Fruit fly (Drosophila melanogaster): ENCODE measurements around the gene Dhc36C.

Dhc36C gene

dm6 chr2L:17485457-17485856 is 15.7 kb upstream of the Dhc36C start, which contains the start of the genes CG43221 and CG43645:
Gene CG43221 (plus strand): TSS chr2L:17485757.
Gene CG43645 (plus strand): TSS chr2L:17485757.
- TF ChIP-seq Crg-1 (GFP tag; optimal IDR thresholded peaks at IDR 0.05) (no peak), cic (GFP tag; optimal IDR thresholded peaks at IDR 0.05) (no peak), pad (GFP tag; optimal IDR thresholded peaks at IDR 0.05) (no peak), Hr96 (GFP tag; optimal IDR thresholded peaks at IDR 0.05) (no peak), Clk (GFP tag; optimal IDR thresholded peaks at IDR 0.05) (no peak), toe (GFP tag; optimal IDR thresholded peaks at IDR 0.05) (no peak), ovo (GFP tag; optimal IDR thresholded peaks at IDR 0.05) (no peak), CG33017 (tag; optimal IDR thresholded peaks at IDR 0.05) (no peak), CG12768 (GFP tag; optimal IDR thresholded peaks at IDR 0.05) (no peak), CG7045 (GFP tag; optimal IDR thresholded peaks at IDR 0.05) (no peak), CG5204 (GFP tag; optimal IDR thresholded peaks at IDR 0.05) (no peak), CG14711 (tag; optimal IDR thresholded peaks at IDR 0.05) (no peak), bab1 (GFP tag; optimal IDR thresholded peaks at IDR 0.05) (no peak)

- TF ChIP-seq pad (GFP tag; optimal IDR thresholded peaks at IDR 0.05): no peak
Measured at dm6 chr2L:17486264-17486663, 14.9 kb upstream of the Dhc36C start, which contains the start of gene CG43220. Gene CG43220 (plus strand): TSS chr2L:17486564.

- TF ChIP-seq Mnt (GFP tag; optimal IDR thresholded peaks at IDR 0.05): no peak
- no peak for TF ChIP-seq Crg-1 (GFP tag; optimal IDR thresholded peaks at IDR 0.05)
- TF ChIP-seq CG14711 (tag; optimal IDR thresholded peaks at IDR 0.05): no peak
- no peak for TF ChIP-seq kay (GFP tag; ENCODE audit: borderline replicate concordance)
- no peak for TF ChIP-seq CG33017 (tag; optimal IDR thresholded peaks at IDR 0.05)
- TF ChIP-seq Hr96 (GFP tag; optimal IDR thresholded peaks at IDR 0.05): no peak
Measured at dm6 chr2L:17492680-17493079, 8.5 kb upstream of the Dhc36C start.

- TF ChIP-seq CG11617 (GFP tag; optimal IDR thresholded peaks at IDR 0.05) (no peak), kay (GFP tag; ENCODE audit: borderline replicate concordance) (no peak), pad (GFP tag; optimal IDR thresholded peaks at IDR 0.05) (no peak), CG7101 (tag; optimal IDR thresholded peaks at IDR 0.05) (no peak), tj (GFP tag; optimal IDR thresholded peaks at IDR 0.05) (no peak), cnc (optimal IDR thresholded peaks at IDR 0.05) (no peak), CG33017 (tag; optimal IDR thresholded peaks at IDR 0.05) (no peak), bab1 (GFP tag; optimal IDR thresholded peaks at IDR 0.05) (no peak), CG5204 (GFP tag; optimal IDR thresholded peaks at IDR 0.05) (no peak), ovo (GFP tag; optimal IDR thresholded peaks at IDR 0.05) (no peak), toe (GFP tag; optimal IDR thresholded peaks at IDR 0.05) (no peak)
Measured at dm6 chr2L:17495759-17496158, 5.4 kb upstream of the Dhc36C start.

dm6 chr2L:17497108-17497507 is 4.1 kb upstream of the Dhc36C start, which contains the start of gene qua:
Gene qua (minus strand): TSS chr2L:17497208.
- no peak for TF ChIP-seq CG14711 (tag; optimal IDR thresholded peaks at IDR 0.05)
- TF ChIP-seq CG33017 (tag; optimal IDR thresholded peaks at IDR 0.05): no peak
- no peak for TF ChIP-seq pad (GFP tag; optimal IDR thresholded peaks at IDR 0.05)
- TF ChIP-seq Clk (GFP tag; optimal IDR thresholded peaks at IDR 0.05): no peak
- TF ChIP-seq cnc (optimal IDR thresholded peaks at IDR 0.05): no peak
- TF ChIP-seq ovo (GFP tag; optimal IDR thresholded peaks at IDR 0.05): no peak
- TF ChIP-seq cic (GFP tag; optimal IDR thresholded peaks at IDR 0.05): no peak
- no peak for TF ChIP-seq tj (GFP tag; optimal IDR thresholded peaks at IDR 0.05)
- no peak for TF ChIP-seq Crg-1 (GFP tag; optimal IDR thresholded peaks at IDR 0.05)
- no peak for TF ChIP-seq CG12768 (GFP tag; optimal IDR thresholded peaks at IDR 0.05)
- TF ChIP-seq CG7101 (tag; optimal IDR thresholded peaks at IDR 0.05): no peak
- TF ChIP-seq CG1620 (GFP tag; optimal IDR thresholded peaks at IDR 0.05): no peak
- no peak for TF ChIP-seq CG11617 (GFP tag; optimal IDR thresholded peaks at IDR 0.05)
- TF ChIP-seq toe (GFP tag; optimal IDR thresholded peaks at IDR 0.05): no peak

dm6 chr2L:17498721-17499120 is 2.5 kb upstream of the Dhc36C start, which contains the start of gene CG15142:
Gene CG15142 (minus strand): TSS chr2L:17498821.
- TF ChIP-seq Mnt (GFP tag; optimal IDR thresholded peaks at IDR 0.05): no peak
- no peak for TF ChIP-seq CG12768 (GFP tag; optimal IDR thresholded peaks at IDR 0.05)
- no peak for TF ChIP-seq cnc (optimal IDR thresholded peaks at IDR 0.05)
- no peak for TF ChIP-seq kay (GFP tag; ENCODE audit: borderline replicate concordance)
- TF ChIP-seq CG7045 (GFP tag; optimal IDR thresholded peaks at IDR 0.05): no peak
- TF ChIP-seq ovo (GFP tag; optimal IDR thresholded peaks at IDR 0.05): no peak
- no peak for TF ChIP-seq CG7101 (tag; optimal IDR thresholded peaks at IDR 0.05)
- TF ChIP-seq CG14711 (tag; optimal IDR thresholded peaks at IDR 0.05): no peak
- no peak for TF ChIP-seq CG5204 (GFP tag; optimal IDR thresholded peaks at IDR 0.05)

dm6 chr2L:17514090-17514715 is 13.0 kb downstream of the Dhc36C start:
- TF ChIP-seq cnc (optimal IDR thresholded peaks at IDR 0.05) (no peak), Crg-1 (GFP tag; optimal IDR thresholded peaks at IDR 0.05) (no peak), pad (GFP tag; optimal IDR thresholded peaks at IDR 0.05) (no peak), CG33017 (tag; optimal IDR thresholded peaks at IDR 0.05) (no peak), ovo (GFP tag; optimal IDR thresholded peaks at IDR 0.05) (no peak), CG14711 (tag; optimal IDR thresholded peaks at IDR 0.05) (no peak), Hr96 (GFP tag; optimal IDR thresholded peaks at IDR 0.05) (no peak), CG1620 (GFP tag; optimal IDR thresholded peaks at IDR 0.05) (no peak), Mnt (GFP tag; optimal IDR thresholded peaks at IDR 0.05) (no peak), tj (GFP tag; optimal IDR thresholded peaks at IDR 0.05) (no peak), bab1 (GFP tag; optimal IDR thresholded peaks at IDR 0.05) (no peak), CG5204 (GFP tag; optimal IDR thresholded peaks at IDR 0.05) (no peak), CG11617 (GFP tag; optimal IDR thresholded peaks at IDR 0.05) (no peak), toe (GFP tag; optimal IDR thresholded peaks at IDR 0.05) (no peak), CG12768 (GFP tag; optimal IDR thresholded peaks at IDR 0.05) (no peak), CG7045 (GFP tag; optimal IDR thresholded peaks at IDR 0.05) (no peak), kay (GFP tag; ENCODE audit: borderline replicate concordance) (no peak), CG7101 (tag; optimal IDR thresholded peaks at IDR 0.05) (no peak), cic (GFP tag; optimal IDR thresholded peaks at IDR 0.05) (no peak)

All from whole organism, adult.